Fruit fly (Drosophila melanogaster) whole organism, embryonic: Measurements from ENCODE around the gene Sil1.

Source experiments
- B-H2 ChIP-seq: fragments of 200-800 bp; sonication (Bioruptor generic); optimal IDR thresholded peaks from 2 replicates; lab custom pipeline; 2018; ENCODE audit warnings: missing biosample characterization, mild to moderate bottlenecking, missing genetic modification characterization
- CG11085 ChIP-seq: fragments of 200-800 bp; sonication (Bioruptor generic); IDR thresholded peaks from 2 replicates; pipeline ENCODE4 v1.3.6; 2022; ENCODE audit warnings: missing biosample characterization, missing genetic modification characterization
- CG11456 ChIP-seq: fragments of 200-800 bp; sonication (Bioruptor generic); IDR thresholded peaks from 3 replicates; pipeline ENCODE4 v1.3.6; 2022; ENCODE audit warnings: missing biosample characterization, missing genetic modification characterization
- CG12104 ChIP-seq: fragments of 200-800 bp; sonication (Bioruptor generic); optimal IDR thresholded peaks from 3 replicates; lab custom pipeline; 2016; ENCODE audit warnings: missing biosample characterization, missing genetic modification characterization
- CG14050 ChIP-seq: fragments of 200-800 bp; sonication (Bioruptor generic); IDR thresholded peaks from 3 replicates; pipeline ENCODE4 v1.3.6; 2022; ENCODE audit warnings: missing biosample characterization, missing genetic modification characterization
- CG16779 ChIP-seq: fragments of 200-800 bp; sonication (Bioruptor generic); IDR thresholded peaks from 2 replicates; pipeline ENCODE4 v1.3.6; 2022; ENCODE audit warnings: missing biosample characterization, missing genetic modification characterization
- CG16863 ChIP-seq: fragments of 200-800 bp; sonication (Bioruptor generic); optimal IDR thresholded peaks from 3 replicates; lab custom pipeline; 2016; ENCODE audit warnings: missing biosample characterization, missing genetic modification characterization
- CG17802 ChIP-seq: fragments of 200-800 bp; sonication (Bioruptor generic); optimal IDR thresholded peaks from 2 replicates; lab custom pipeline; 2018; ENCODE audit warnings: missing biosample characterization, mild to moderate bottlenecking, missing genetic modification characterization, moderate library complexity
- CG18476 ChIP-seq: fragments of 200-800 bp; sonication (Bioruptor generic); optimal IDR thresholded peaks from 2 replicates; lab custom pipeline; 2016; ENCODE audit warnings: missing biosample characterization, mild to moderate bottlenecking, missing genetic modification characterization
- CG2129 ChIP-seq: fragments of 200-800 bp; sonication (Bioruptor generic); IDR thresholded peaks from 2 replicates; pipeline ENCODE4 v1.3.6; 2022; ENCODE audit warnings: missing biosample characterization, missing genetic modification characterization; ENCODE audit not compliant: partially characterized antibody
- CG30020 ChIP-seq: fragments of 200-800 bp; optimal IDR thresholded peaks from 2 replicates; lab custom pipeline; 2019; ENCODE audit warnings: missing biosample characterization, mild to moderate bottlenecking, missing genetic modification characterization, moderate library complexity
- CG30403 ChIP-seq: fragments of 200-800 bp; sonication (Bioruptor generic); optimal IDR thresholded peaks from 3 replicates; lab custom pipeline; 2016; ENCODE audit warnings: missing biosample characterization, missing genetic modification characterization
- CG3407 ChIP-seq: fragments of 200-800 bp; sonication (Bioruptor generic); optimal IDR thresholded peaks from 2 replicates; lab custom pipeline; 2018; ENCODE audit warnings: missing biosample characterization, mild to moderate bottlenecking, missing genetic modification characterization
- CG4404 ChIP-seq: fragments of 200-800 bp; sonication (Bioruptor generic); IDR thresholded peaks from 2 replicates; pipeline ENCODE4 v1.3.6; 2022; ENCODE audit warnings: missing biosample characterization, missing genetic modification characterization
- CG6272 ChIP-seq: fragments of 200-800 bp; sonication (Bioruptor generic); IDR thresholded peaks from 2 replicates; pipeline ENCODE4 v1.3.6; 2022; ENCODE audit warnings: missing biosample characterization, missing genetic modification characterization
- CG9727 ChIP-seq: fragments of 200-800 bp; sonication (Bioruptor generic); optimal IDR thresholded peaks from 3 replicates; lab custom pipeline; 2017; ENCODE audit warnings: missing biosample characterization, mild to moderate bottlenecking, missing genetic modification characterization
- CG9932 ChIP-seq: fragments of 200-800 bp; sonication (Bioruptor generic); IDR thresholded peaks from 2 replicates; pipeline ENCODE4 v1.3.6; 2022; ENCODE audit warnings: missing biosample characterization, missing genetic modification characterization
- D19A ChIP-seq: fragments of 200-800 bp; optimal IDR thresholded peaks from 3 replicates; lab custom pipeline; 2019; ENCODE audit warnings: missing biosample characterization, mild to moderate bottlenecking, missing genetic modification characterization, moderate library complexity
- Eip74EF ChIP-seq, 2 experiments: fragments of 200-800 bp in 1 of 2; fragments of >200 bp in 1 of 2; sonication (Bioruptor generic) in 1 of 2; optimal IDR thresholded peaks; 2 replicates each; lab custom pipeline; 2017 to 2019; ENCODE audit warnings: missing biosample characterization in 2 of 2, missing genetic modification characterization in 2 of 2, mild to moderate bottlenecking in 1 of 2, moderate library complexity in 1 of 2
- Hr3 ChIP-seq: fragments of 200-800 bp; sonication (Bioruptor generic); optimal IDR thresholded peaks from 3 replicates; lab custom pipeline; 2016; ENCODE audit warnings: missing biosample characterization, missing genetic modification characterization
- Hr39 ChIP-seq: fragments of >200 bp; optimal IDR thresholded peaks from 2 replicates; lab custom pipeline; 2017
- Lpt ChIP-seq: fragments of >200 bp; optimal IDR thresholded peaks from 2 replicates; lab custom pipeline; 2018; ENCODE audit warnings: missing biosample characterization, missing genetic modification characterization
- Med ChIP-seq: fragments of 200-800 bp; sonication (Bioruptor generic); peaks from one replicate; lab custom pipeline; 2016; ENCODE audit warnings: missing biosample characterization, missing genetic modification characterization, mild to moderate bottlenecking, inconsistent platforms, moderate library complexity
- Meics ChIP-seq: fragments of 200-800 bp; sonication (Bioruptor generic); optimal IDR thresholded peaks from 2 replicates; lab custom pipeline; 2017; ENCODE audit warnings: missing biosample characterization, mild to moderate bottlenecking, missing genetic modification characterization
- al ChIP-seq: fragments of 200-800 bp; sonication (Bioruptor generic); IDR thresholded peaks from 2 replicates; pipeline ENCODE4 v1.3.6; 2022; ENCODE audit warnings: missing biosample characterization, missing genetic modification characterization
- chm ChIP-seq: fragments of 200-800 bp; sonication (Bioruptor generic); IDR thresholded peaks from 2 replicates; pipeline ENCODE4 v1.3.6; 2022; ENCODE audit warnings: missing biosample characterization, missing genetic modification characterization
- crol ChIP-seq: fragments of 200-800 bp; sonication (Bioruptor generic); IDR thresholded peaks from 2 replicates; pipeline ENCODE4 v1.3.6; 2022; ENCODE audit warnings: missing biosample characterization, missing genetic modification characterization
- dan ChIP-seq: fragments of 200-800 bp; sonication (Bioruptor generic); IDR thresholded peaks from 2 replicates; pipeline ENCODE4 v1.3.6; 2022; ENCODE audit warnings: missing biosample characterization, missing genetic modification characterization
- dm ChIP-seq: fragments of 200-800 bp; sonication (Bioruptor generic); optimal IDR thresholded peaks from 3 replicates; lab custom pipeline; 2016; ENCODE audit warnings: missing biosample characterization, missing genetic modification characterization
- fd3F ChIP-seq: fragments of 200-800 bp; sonication (Bioruptor generic); optimal IDR thresholded peaks from 2 replicates; lab custom pipeline; 2018; ENCODE audit warnings: missing biosample characterization, mild to moderate bottlenecking, missing genetic modification characterization, moderate library complexity
- fu2 ChIP-seq: fragments of 200-800 bp; sonication (Bioruptor generic); optimal IDR thresholded peaks from 2 replicates; lab custom pipeline; 2016; ENCODE audit warnings: missing biosample characterization, missing genetic modification characterization
- gcm ChIP-seq: fragments of 200-800 bp; sonication (Bioruptor generic); optimal IDR thresholded peaks from 2 replicates; lab custom pipeline; 2019; ENCODE audit warnings: missing biosample characterization, mild to moderate bottlenecking, missing genetic modification characterization, moderate library complexity
- hb ChIP-seq: fragments of 200-800 bp; sonication (Bioruptor generic); IDR thresholded peaks from 3 replicates; pipeline ENCODE4 v1.3.6; 2022; ENCODE audit warnings: missing biosample characterization, missing genetic modification characterization; ENCODE audit not compliant: partially characterized antibody
- jigr1 ChIP-seq: fragments of 200-800 bp; sonication (Bioruptor generic); IDR thresholded peaks from 3 replicates; pipeline ENCODE4 v1.3.6; 2022; ENCODE audit warnings: missing biosample characterization, missing genetic modification characterization
- jumu ChIP-seq: fragments of 200-800 bp; sonication (Bioruptor generic); optimal IDR thresholded peaks from 3 replicates; lab custom pipeline; 2016; ENCODE audit warnings: missing biosample characterization, missing genetic modification characterization
- lov ChIP-seq, 2 experiments: fragments of 200-800 bp in 1 of 2; fragments of >200 bp in 1 of 2; sonication (Bioruptor generic) in 1 of 2; IDR thresholded peaks in 1 of 2; optimal IDR thresholded peaks in 1 of 2; 2 replicates in 1 of 2; 3 replicates in 1 of 2; pipeline versions ENCODE4 v1.3.6 to Lab custom; 2017 to 2022; ENCODE audit warnings: missing biosample characterization in 1 of 2, missing genetic modification characterization in 1 of 2
- mld ChIP-seq: fragments of 200-800 bp; sonication (Bioruptor generic); IDR thresholded peaks from 3 replicates; pipeline ENCODE4 v1.3.6; 2022; ENCODE audit warnings: missing biosample characterization, missing genetic modification characterization; ENCODE audit not compliant: partially characterized antibody
- nmo ChIP-seq: fragments of 200-800 bp; sonication (Bioruptor generic); optimal IDR thresholded peaks from 2 replicates; lab custom pipeline; 2018; ENCODE audit warnings: missing biosample characterization, mild to moderate bottlenecking, missing genetic modification characterization, moderate library complexity
- nom ChIP-seq: fragments of 200-800 bp; sonication (Bioruptor generic); optimal IDR thresholded peaks from 2 replicates; lab custom pipeline; 2017; ENCODE audit warnings: missing biosample characterization, missing genetic modification characterization, mild to moderate bottlenecking, moderate library complexity, missing genetic modification reagents
- pfk ChIP-seq: fragments of 200-800 bp; sonication (Bioruptor generic); optimal IDR thresholded peaks from 2 replicates; lab custom pipeline; 2018; ENCODE audit warnings: missing biosample characterization, mild to moderate bottlenecking, missing genetic modification characterization, moderate library complexity
- scrt ChIP-seq: fragments of 200-800 bp; sonication (Bioruptor generic); optimal IDR thresholded peaks from 2 replicates; lab custom pipeline; 2018; ENCODE audit warnings: missing biosample characterization, mild to moderate bottlenecking, missing genetic modification characterization, moderate library complexity
- sd ChIP-seq: fragments of 200-800 bp; sonication (Bioruptor generic); optimal IDR thresholded peaks from 3 replicates; lab custom pipeline; 2018; ENCODE audit warnings: missing biosample characterization, mild to moderate bottlenecking, missing genetic modification characterization, moderate library complexity
- sim ChIP-seq: fragments of 200-800 bp; sonication (Bioruptor generic); IDR thresholded peaks from 2 replicates; pipeline ENCODE4 v1.3.6; 2022; ENCODE audit warnings: missing biosample characterization, missing genetic modification characterization
- sima ChIP-seq: fragments of 200-800 bp; sonication (Bioruptor generic); optimal IDR thresholded peaks from 2 replicates; lab custom pipeline; 2016; ENCODE audit warnings: missing biosample characterization, missing genetic modification characterization
- slbo ChIP-seq: fragments of 200-800 bp; sonication (Bioruptor generic); IDR thresholded peaks from 2 replicates; pipeline ENCODE4 v1.3.6; 2022; ENCODE audit warnings: missing biosample characterization, missing genetic modification characterization
- wor ChIP-seq: fragments of 200-800 bp; sonication (Bioruptor generic); IDR thresholded peaks from 2 replicates; pipeline ENCODE4 v1.3.6; 2022; ENCODE audit warnings: missing biosample characterization, missing genetic modification characterization

The Sil1 gene

dm6 chr3R:25258628-25259240 is 23.4 kb upstream of the Sil1 start, which contains the start of gene CG11857 (continued):
- peak; percentile 97 for TF ChIP-seq fu2
- peak; percentile 97 for TF ChIP-seq jumu (GFP tag; lab: Kevin White, UChicago)
- peak; percentile 98 for TF ChIP-seq fd3F
- peak; percentile 95 for TF ChIP-seq sim
- peak; percentile 90 for TF ChIP-seq sd (tag; lab: Kevin White, UChicago)
- peak; percentile 80 for TF ChIP-seq crol
- TF ChIP-seq Med (GFP tag; lab: Kevin White, UChicago): peak; percentile 100

dm6 chr3R:25249145-25250141 is 14.1 kb upstream of the Sil1 start, which contains the start of gene Nup358:
Nup358 (plus strand) TSS chr3R:25249348.
- TF ChIP-seq CG4404 (GFP tag; lab: Robert Waterston, UW): no peak
- no peak for TF ChIP-seq D19A
- TF ChIP-seq dm: peak; percentile 21
- no peak for TF ChIP-seq nom
- no peak for TF ChIP-seq CG16863 (GFP tag; lab: Kevin White, UChicago)
- TF ChIP-seq CG2129 (GFP tag; lab: Robert Waterston, UW): peak; percentile 96
- TF ChIP-seq CG3407 (GFP tag; lab: Kevin White, UChicago): no peak
- no peak for TF ChIP-seq CG12104 (GFP tag; lab: Kevin White, UChicago)
- peak; percentile 55 for TF ChIP-seq nmo
- TF ChIP-seq Meics (GFP tag; lab: Kevin White, UChicago): no peak
- no peak for TF ChIP-seq fu2
- no peak for TF ChIP-seq gcm (GFP tag; lab: Kevin White, UChicago)
- TF ChIP-seq Hr3 (GFP tag; lab: Kevin White, UChicago): no peak
- no peak for TF ChIP-seq CG9727 (GFP tag; lab: Kevin White, UChicago)
- TF ChIP-seq hb (GFP tag; lab: Robert Waterston, UW): peak; percentile 99
- no peak for TF ChIP-seq CG16779 (GFP tag; lab: Robert Waterston, UW)
- no peak for TF ChIP-seq CG11085 (GFP tag; lab: Robert Waterston, UW)
- TF ChIP-seq dan (GFP tag; lab: Robert Waterston, UW): no peak
- no peak for TF ChIP-seq Hr39 (lab: Kevin White, UChicago)
- no peak for TF ChIP-seq lov (optimal IDR thresholded peaks at IDR 0.05; lab: Kevin White, UChicago)
- no peak for TF ChIP-seq lov (GFP tag; IDR thresholded peaks at IDR 0.05; lab: Robert Waterston, UW)
- TF ChIP-seq CG11456: no peak
- TF ChIP-seq Eip74EF (GFP tag; optimal IDR thresholded peaks at IDR 0.05; lab: Kevin White, UChicago): no peak
- TF ChIP-seq sd (tag; lab: Kevin White, UChicago): peak; percentile 64
- no peak; the same call in 2 of the 3 replicates for TF ChIP-seq jigr1 (GFP tag; lab: Robert Waterston, UW)
- peak; percentile 20 for TF ChIP-seq CG30403
- no peak for TF ChIP-seq CG17802 (tag; lab: Kevin White, UChicago)
- no peak for TF ChIP-seq CG18476 (GFP tag; lab: Kevin White, UChicago)
- TF ChIP-seq chm (GFP tag; lab: Robert Waterston, UW): no peak
- TF ChIP-seq scrt: no peak
- TF ChIP-seq mld: peak; percentile 97
- peak; percentile 64 for TF ChIP-seq CG9932
- TF ChIP-seq CG6272: no peak
- TF ChIP-seq slbo (GFP tag; lab: Robert Waterston, UW): no peak
- peak; percentile 35 for TF ChIP-seq CG30020 (tag; lab: Kevin White, UChicago)
- no peak for TF ChIP-seq CG14050 (GFP tag; lab: Robert Waterston, UW)
- no peak for TF ChIP-seq wor (GFP tag; lab: Robert Waterston, UW)
- no peak for TF ChIP-seq pfk (GFP tag; lab: Kevin White, UChicago)
- TF ChIP-seq B-H2 (GFP tag; lab: Kevin White, UChicago): peak; percentile 55
- no peak for TF ChIP-seq sima (GFP tag; lab: Kevin White, UChicago)
- no peak for TF ChIP-seq Lpt
- TF ChIP-seq al (GFP tag; lab: Robert Waterston, UW): 0 out of 2 replicates have a peak, but pooled peaks have one; percentile 5
